Worm (Caenorhabditis elegans) whole organism, midembryonic: ENCODE measurements around the gene Y67A10A.3.

ENCODE experiments used
- T22C8.4 ChIP-seq: fragments of 200-800 bp; sonication (Bioruptor generic); IDR thresholded peaks from 2 replicates; pipeline ENCODE4 v1.3.6; 2022; ENCODE audit warnings: missing genetic modification characterization, missing compliant biosample characterization
- cog-1 ChIP-seq: sonication (generic microtip); optimal IDR thresholded peaks from 2 replicates; lab custom pipeline; 2016; ENCODE audit warnings: missing genetic modification characterization, missing compliant biosample characterization
- flt-1 ChIP-seq: fragments of 200-800 bp; sonication (Bioruptor generic); IDR thresholded peaks from 2 replicates; pipeline ENCODE4 v1.3.6; 2022; ENCODE audit warnings: missing genetic modification characterization, missing compliant biosample characterization
- klf-2 ChIP-seq: fragments of 200-800 bp; sonication (Bioruptor generic); conservative IDR thresholded peaks from 2 replicates; pipeline ENCODE4 v1.3.6; 2022; ENCODE audit warnings: missing genetic modification reagents, missing genetic modification characterization, missing compliant biosample characterization
- med-1 ChIP-seq: sonication (generic microtip); optimal IDR thresholded peaks from 2 replicates; lab custom pipeline; 2017; ENCODE audit warnings: missing genetic modification characterization, mild to moderate bottlenecking, missing compliant biosample characterization, antibody characterized with exemption, missing genetic modification reagents; ENCODE audit not compliant: insufficient read depth
- ref-1 ChIP-seq: fragments of 200-800 bp; sonication (Bioruptor generic); conservative IDR thresholded peaks from 2 replicates; pipeline ENCODE4 v1.3.6; 2022; ENCODE audit warnings: missing genetic modification reagents, missing genetic modification characterization, missing compliant biosample characterization
- tab-1 ChIP-seq: fragments of 200-800 bp; sonication (Bioruptor generic); IDR thresholded peaks from 2 replicates; pipeline ENCODE4 v1.3.6; 2022; ENCODE audit warnings: missing genetic modification characterization, missing compliant biosample characterization
- ztf-23 ChIP-seq: fragments of 200-800 bp; sonication (Bioruptor generic); IDR thresholded peaks from 2 replicates; pipeline ENCODE4 v1.3.6; 2022; ENCODE audit warnings: missing genetic modification reagents, missing genetic modification characterization, missing compliant biosample characterization
- ztf-29 ChIP-seq: fragments of 200-800 bp; sonication (Bioruptor generic); IDR thresholded peaks from 2 replicates; pipeline ENCODE4 v1.3.6; 2022; ENCODE audit warnings: missing genetic modification reagents, missing genetic modification characterization, missing compliant biosample characterization

The Y67A10A.3 gene

ce11 chrIV:14305813-14306212 is 28.4 kb downstream of the Y67A10A.3 start:
- TF ChIP-seq ref-1 (GFP tag; lab: Robert Waterston, UW), result no peak

DNA sequence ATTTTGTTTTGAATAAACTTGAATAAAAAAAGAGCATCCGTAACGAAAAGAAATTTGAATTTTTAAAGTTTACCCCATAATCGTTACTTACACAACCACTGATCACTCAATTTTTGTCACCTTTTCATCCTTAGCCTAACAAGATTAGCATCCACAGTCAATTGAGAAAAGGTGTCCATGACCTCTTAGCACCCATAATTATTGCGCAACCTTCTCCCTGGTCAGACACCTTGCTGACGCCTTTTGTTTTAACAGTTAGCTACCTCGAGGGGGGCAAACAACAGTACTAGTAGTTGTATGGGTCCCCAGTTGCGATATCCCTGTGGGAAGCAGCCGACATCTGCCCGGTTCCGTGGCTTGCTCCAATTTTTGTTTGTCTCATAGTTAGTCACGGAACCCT is 37.2 kb downstream of the Y67A10A.3 start:
- no peak for TF ChIP-seq ztf-23 (GFP tag; lab: Robert Waterston, UW)
- TF ChIP-seq ztf-29 (GFP tag; lab: Robert Waterston, UW), result no peak
- TF ChIP-seq flt-1, result no peak
- TF ChIP-seq T22C8.4, result no peak

- TF ChIP-seq ztf-23 (GFP tag; lab: Robert Waterston, UW) (no peak), T22C8.4 (no peak), med-1 (GFP tag; lab: Kevin White, UChicago) (no peak), cog-1 (no peak), tab-1 (GFP tag; lab: Robert Waterston, UW) (no peak), flt-1 (no peak), ztf-29 (GFP tag; lab: Robert Waterston, UW) (no peak), klf-2 (GFP tag; lab: Robert Waterston, UW) (no peak), ref-1 (GFP tag; lab: Robert Waterston, UW) (no peak)
Measured at ce11 chrIV:14295262-14295661, 39.0 kb downstream of the Y67A10A.3 start.

DNA sequence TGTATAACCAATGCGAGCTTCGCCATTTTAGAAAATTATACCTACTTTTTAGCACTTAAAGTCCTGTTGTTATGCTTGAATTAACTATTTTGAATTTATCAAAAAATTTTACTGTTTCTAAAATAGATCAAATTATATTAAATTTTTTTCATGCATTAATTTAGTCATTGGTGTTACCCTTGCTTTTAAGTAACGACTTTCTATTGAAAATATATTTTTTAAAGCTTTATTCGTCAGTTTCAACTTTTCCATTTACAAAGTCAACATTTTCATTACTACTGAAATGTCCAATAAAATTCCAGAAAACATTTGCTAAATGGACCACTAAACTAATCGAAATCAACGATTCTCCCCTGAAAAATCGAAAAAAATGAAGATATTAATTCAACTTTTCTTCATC is 42.7 kb downstream of the Y67A10A.3 start, which contains the start of gene Y64G10A.7:
Y64G10A.7 (plus strand) TSS at position 301 of the 400 bp plus-strand sequence.
- TF ChIP-seq tab-1 (GFP tag; lab: Robert Waterston, UW), result no peak
- no peak for TF ChIP-seq ztf-23 (GFP tag; lab: Robert Waterston, UW)
- TF ChIP-seq klf-2 (GFP tag; lab: Robert Waterston, UW), result no peak
- TF ChIP-seq med-1 (GFP tag; lab: Kevin White, UChicago), result no peak

ce11 chrIV:14284920-14285319 is 49.3 kb downstream of the Y67A10A.3 start:
- TF ChIP-seq T22C8.4, result no peak
- no peak for TF ChIP-seq ztf-23 (GFP tag; lab: Robert Waterston, UW)
- TF ChIP-seq ref-1 (GFP tag; lab: Robert Waterston, UW), result no peak
- no peak for TF ChIP-seq med-1 (GFP tag; lab: Kevin White, UChicago)
- TF ChIP-seq cog-1, result no peak
- TF ChIP-seq ztf-29 (GFP tag; lab: Robert Waterston, UW), result no peak
- TF ChIP-seq klf-2 (GFP tag; lab: Robert Waterston, UW), result no peak
- no peak for TF ChIP-seq flt-1
- no peak for TF ChIP-seq tab-1 (GFP tag; lab: Robert Waterston, UW)
